Worm (Caenorhabditis elegans): Measurements from ENCODE around the gene F56H9.9.

DNA sequence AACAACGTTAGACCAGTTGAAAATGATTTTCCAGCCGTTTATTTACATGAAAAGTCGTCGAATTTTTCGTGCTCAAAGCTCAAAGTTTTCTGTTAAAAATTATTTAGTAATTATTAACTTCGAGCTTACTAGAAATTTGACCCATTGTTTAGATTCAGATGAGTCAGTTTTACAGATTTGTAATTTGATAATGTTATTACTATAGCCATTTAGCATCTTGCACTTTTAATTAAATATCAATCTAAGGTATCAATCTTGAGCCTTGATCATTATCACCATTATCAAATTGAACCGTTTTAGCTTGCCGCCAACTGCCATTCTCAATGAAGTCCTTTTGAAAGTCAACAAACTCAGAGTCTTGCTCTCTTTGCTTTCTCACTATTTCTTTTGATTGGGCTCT, 14.7 kb downstream of the F56H9.9 start, which contains the start of gene ZC116.1:
- TF ChIP-seq zip-5 (tag; optimal IDR thresholded peaks at IDR 0.05) = no peak
- TF ChIP-seq pha-4 (tag; optimal IDR thresholded peaks at IDR 0.05) = no peak
- TF ChIP-seq dmd-4 (tag; optimal IDR thresholded peaks at IDR 0.05; ENCODE audit: borderline replicate concordance) = no peak
- no peak for TF ChIP-seq che-1 (tag; optimal IDR thresholded peaks at IDR 0.05)
- no peak for TF ChIP-seq C38D4.7 (GFP tag; optimal IDR thresholded peaks at IDR 0.05)
- no peak for TF ChIP-seq nhr-232 (tag; optimal IDR thresholded peaks at IDR 0.05)
- TF ChIP-seq elt-2 (tag; optimal IDR thresholded peaks at IDR 0.05) = no peak
- no peak for TF ChIP-seq ama-1 (optimal IDR thresholded peaks at IDR 0.05)
- no peak for TF ChIP-seq ahr-1 (tag; optimal IDR thresholded peaks at IDR 0.05)
- TF ChIP-seq unc-3 (GFP tag; conservative IDR thresholded peaks at IDR 0.05) = no peak
- TF ChIP-seq unc-3 (tag; optimal IDR thresholded peaks at IDR 0.05) = no peak
- no peak for TF ChIP-seq C08G9.2 (tag; optimal IDR thresholded peaks at IDR 0.05)
